Fruit fly (Drosophila melanogaster): Measurements from ENCODE around the gene CG7560.

Gene CG7560

DNA sequence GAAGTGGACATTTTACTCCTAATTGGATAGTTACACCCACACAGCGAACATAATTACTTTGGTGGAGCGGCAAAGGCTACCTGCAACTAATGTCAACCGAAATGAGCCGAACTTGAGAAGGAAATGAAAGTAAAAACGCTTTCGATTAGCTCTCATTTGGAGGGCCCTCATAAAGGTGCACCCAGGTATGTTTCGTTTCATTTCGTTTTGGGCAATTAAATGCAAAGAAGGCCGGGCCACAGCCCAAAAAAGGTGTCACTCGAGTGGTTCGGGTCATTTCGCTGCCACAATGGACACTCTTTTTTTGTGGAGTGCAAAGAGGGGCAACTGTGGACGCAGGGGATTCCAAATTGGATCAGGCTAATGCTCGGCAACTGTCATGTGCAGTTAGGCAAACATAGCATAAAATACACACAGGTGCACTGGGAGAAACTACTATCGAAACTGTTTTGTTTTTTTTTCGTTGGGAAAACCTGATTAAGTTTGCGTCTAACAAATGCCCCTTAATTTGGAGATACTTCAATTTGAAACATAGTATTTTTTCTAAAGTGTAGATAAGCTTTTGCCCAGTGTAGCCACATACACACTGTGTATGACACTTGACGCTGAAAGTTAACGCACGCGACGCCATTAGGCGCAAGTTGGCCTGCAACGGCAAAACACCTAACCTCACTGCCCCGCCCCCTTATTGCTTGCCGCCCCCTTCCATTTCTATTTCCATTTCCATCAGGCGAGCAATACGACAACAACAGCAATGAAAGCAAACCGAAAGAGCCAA is 8.3 kb upstream of the CG7560 start (continued):
- peak; percentile 86 for TF ChIP-seq CG8765 (GFP tag; IDR thresholded peaks at IDR 0.05)
- peak; percentile 43 for TF ChIP-seq CG10274 (GFP tag; optimal IDR thresholded peaks at IDR 0.05)
- TF ChIP-seq CG11247 (GFP tag; IDR thresholded peaks at IDR 0.05), result peak; percentile 87
- peak; percentile 85 for TF ChIP-seq Drgx (GFP tag; IDR thresholded peaks at IDR 0.05)
- TF ChIP-seq fd96Cb (tag; optimal IDR thresholded peaks at IDR 0.05), result peak; percentile 90
- TF ChIP-seq CG9932 (GFP tag; IDR thresholded peaks at IDR 0.05), result peak; percentile 10; the same call in 1 of the 2 replicates
- TF ChIP-seq corto (GFP tag; optimal IDR thresholded peaks at IDR 0.05), result no peak
- no peak for TF ChIP-seq hkb (optimal IDR thresholded peaks at IDR 0.05)
- peak; percentile 94 for TF ChIP-seq hkb (GFP tag; IDR thresholded peaks at IDR 0.05)
- TF ChIP-seq CG30020 (tag; optimal IDR thresholded peaks at IDR 0.05), result peak; percentile 19
- TF ChIP-seq CG12659 (GFP tag; optimal IDR thresholded peaks at IDR 0.05), result peak; percentile 10
- TF ChIP-seq CG14441 (GFP tag; IDR thresholded peaks at IDR 0.05), result peak; percentile 89
- peak; percentile 95 for TF ChIP-seq Ada2b (GFP tag; IDR thresholded peaks at IDR 0.05)
- TF ChIP-seq Chrac-16 (GFP tag; optimal IDR thresholded peaks at IDR 0.05), result peak; percentile 79
- TF ChIP-seq inv (GFP tag; IDR thresholded peaks at IDR 0.05; ENCODE audit: partially characterized antibody), result no peak
- TF ChIP-seq CG4328 (GFP tag; optimal IDR thresholded peaks at IDR 0.05), result peak; percentile 38
- no peak for TF ChIP-seq pros (GFP tag; optimal IDR thresholded peaks at IDR 0.05)

DNA sequence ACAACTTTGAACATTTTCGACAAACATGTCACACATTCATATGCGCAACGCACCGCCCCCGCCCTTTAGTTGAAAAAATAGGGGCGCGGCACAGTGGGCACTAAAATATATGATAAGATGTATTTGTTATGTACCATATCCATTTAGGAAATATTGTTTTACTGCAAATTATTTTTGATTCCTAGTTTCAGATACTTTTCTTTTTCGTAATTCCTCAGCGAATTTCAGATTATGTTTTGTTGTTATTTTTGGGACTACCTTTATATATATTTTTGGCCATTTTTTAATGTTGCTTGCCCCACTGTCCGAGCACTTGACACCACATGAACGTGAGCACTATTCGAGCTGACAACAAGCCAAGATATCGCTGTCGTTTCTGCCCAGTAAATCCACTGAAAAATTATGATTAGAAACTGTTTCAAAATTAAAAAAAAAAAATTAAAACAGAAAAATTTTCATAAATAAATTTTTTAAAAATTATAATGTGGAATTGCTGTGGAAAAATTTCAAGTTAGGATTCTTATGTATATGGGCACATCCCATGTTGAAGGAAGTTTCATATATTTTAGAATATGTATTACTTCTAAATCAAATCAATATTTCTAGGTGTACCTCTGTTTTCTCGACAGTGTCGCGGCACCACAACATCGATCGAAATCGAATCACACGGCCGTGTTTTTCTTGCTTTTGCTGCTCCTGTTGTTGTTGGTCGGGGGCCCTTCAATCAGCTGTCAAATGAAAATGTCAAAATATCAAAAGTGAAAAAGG is 7.5 kb upstream of the CG7560 start:
- TF ChIP-seq CG4707 (GFP tag; optimal IDR thresholded peaks at IDR 0.05), result peak; percentile 94
- peak; percentile 79 for TF ChIP-seq Ada2b (GFP tag; IDR thresholded peaks at IDR 0.05)
- TF ChIP-seq CG12391 (tag; optimal IDR thresholded peaks at IDR 0.05), result peak; percentile 95
- peak; percentile 91 for TF ChIP-seq CG8388 (GFP tag; optimal IDR thresholded peaks at IDR 0.05)
- TF ChIP-seq CkIIα-i1 (GFP tag; IDR thresholded peaks at IDR 0.05), result no peak
- TF ChIP-seq Hsf (GFP tag; optimal IDR thresholded peaks at IDR 0.05), result peak; percentile 74
- TF ChIP-seq rib (GFP tag; IDR thresholded peaks at IDR 0.05), result 0 out of 2 replicates have a peak, but pooled peaks have one; percentile 41
- peak; percentile 87 for TF ChIP-seq CG11695 (GFP tag; IDR thresholded peaks at IDR 0.05)
- peak; percentile 12 for TF ChIP-seq CG13894 (tag; optimal IDR thresholded peaks at IDR 0.05)
- TF ChIP-seq Six4 (GFP tag; optimal IDR thresholded peaks at IDR 0.05), result peak; percentile 79
- TF ChIP-seq CG9727 (GFP tag; optimal IDR thresholded peaks at IDR 0.05), result peak; percentile 95
- TF ChIP-seq Camta (GFP tag; optimal IDR thresholded peaks at IDR 0.05), result peak; percentile 65
- TF ChIP-seq chinmo (GFP tag; IDR thresholded peaks at IDR 0.05; ENCODE audit: partially characterized antibody), result peak; percentile 48; the same call in 1 of the 4 replicates
- TF ChIP-seq shn (GFP tag; optimal IDR thresholded peaks at IDR 0.05), result peak; percentile 51
- peak; percentile 42; the same call in 1 of the 2 replicates for TF ChIP-seq Doc2 (GFP tag; IDR thresholded peaks at IDR 0.05)
- TF ChIP-seq Gsc (GFP tag; IDR thresholded peaks at IDR 0.05), result peak; percentile 77
- peak; percentile 91 for TF ChIP-seq CG4282 (GFP tag; optimal IDR thresholded peaks at IDR 0.05)
- TF ChIP-seq gt (GFP tag; IDR thresholded peaks at IDR 0.05), result peak; percentile 44
- peak; percentile 75 for TF ChIP-seq CG13775 (GFP tag; optimal IDR thresholded peaks at IDR 0.05)
- peak; percentile 44; the same call in 1 of the 2 replicates for TF ChIP-seq inv (GFP tag; IDR thresholded peaks at IDR 0.05; ENCODE audit: partially characterized antibody)
- peak; percentile 90 for TF ChIP-seq klu (GFP tag; IDR thresholded peaks at IDR 0.05)
- TF ChIP-seq Max (GFP tag; optimal IDR thresholded peaks at IDR 0.05), result peak; percentile 84
- peak; percentile 92 for TF ChIP-seq CG4360 (GFP tag; IDR thresholded peaks at IDR 0.05)
- no peak for TF ChIP-seq mirr (GFP tag; optimal IDR thresholded peaks at IDR 0.05)
- TF ChIP-seq CG8281 (tag; optimal IDR thresholded peaks at IDR 0.05), result no peak
- peak; percentile 84 for TF ChIP-seq az2 (GFP tag; optimal IDR thresholded peaks at IDR 0.05)
- TF ChIP-seq CG9932 (GFP tag; IDR thresholded peaks at IDR 0.05), result peak; percentile 71
- TF ChIP-seq CG3407 (GFP tag; optimal IDR thresholded peaks at IDR 0.05), result peak; percentile 84
- peak; percentile 36 for TF ChIP-seq CG7987 (GFP tag; optimal IDR thresholded peaks at IDR 0.05)
- peak; percentile 14 for TF ChIP-seq emc (GFP tag; optimal IDR thresholded peaks at IDR 0.05)
- peak; percentile 89 for TF ChIP-seq Meics (GFP tag; optimal IDR thresholded peaks at IDR 0.05)
- peak; percentile 95 for TF ChIP-seq D19A (tag; optimal IDR thresholded peaks at IDR 0.05)
- TF ChIP-seq peb (GFP tag; IDR thresholded peaks at IDR 0.05), result peak; percentile 71; the same call in 1 of the 2 replicates
